Fruit fly (Drosophila melanogaster) whole organism: ENCODE data around the gene Oatp74D.

Experiments used
- EcR ChIP-seq, 2 experiments: fragments of >200 bp; optimal IDR thresholded peaks; 2 replicates each; lab custom pipeline; 2017; ENCODE audit warnings: missing biosample characterization in 2 of 2, missing genetic modification characterization in 2 of 2, missing genetic modification reagents in 2 of 2
- psq ChIP-seq: fragments of >200 bp; optimal IDR thresholded peaks from 2 replicates; lab custom pipeline; 2017
- usp ChIP-seq: fragments of >200 bp; optimal IDR thresholded peaks from 2 replicates; lab custom pipeline; 2017; ENCODE audit warnings: missing biosample characterization, missing genetic modification characterization, mixed read lengths

- TF ChIP-seq EcR (GFP tag; optimal IDR thresholded peaks at IDR 0.05; lab: Kevin White, UChicago) = peak; percentile 56 to 81
- no peak for TF ChIP-seq usp (GFP tag; lab: Kevin White, UChicago)
- TF ChIP-seq psq (lab: Kevin White, UChicago) = no peak
Measured at dm6 chr3L:17495266-17495961, 8.5 kb downstream of the Oatp74D start.
